Worm (Caenorhabditis elegans) whole organism, midembryonic: ENCODE data around the gene ZK418.2.

Experiments used
- flt-1 ChIP-seq: fragments of 200-800 bp; sonication (Bioruptor generic); IDR thresholded peaks from 2 replicates; pipeline ENCODE4 v1.3.6; 2022; ENCODE audit warnings: missing genetic modification characterization, missing compliant biosample characterization
- ztf-23 ChIP-seq: fragments of 200-800 bp; sonication (Bioruptor generic); IDR thresholded peaks from 2 replicates; pipeline ENCODE4 v1.3.6; 2022; ENCODE audit warnings: missing genetic modification reagents, missing genetic modification characterization, missing compliant biosample characterization

- no peak for TF ChIP-seq flt-1 (GFP tag; lab: Robert Waterston, UW)
- no peak for TF ChIP-seq ztf-23 (GFP tag; lab: Robert Waterston, UW)
Measured at ce11 chrIII:7133559-7133958, 42.4 kb downstream of the ZK418.2 start, which contains the start of the genes pot-1 and ggtb-1.
